Worm (Caenorhabditis elegans) whole organism, late embryonic: Measurements from ENCODE around the gene C06H5.8.

Source experiments
- C08G9.2 ChIP-seq: sonication (generic microtip); optimal IDR thresholded peaks from 2 replicates; lab custom pipeline; 2016; ENCODE audit warnings: mild to moderate bottlenecking, missing genetic modification characterization, moderate library complexity, missing compliant biosample characterization
- C38D4.7 ChIP-seq: fragments of 200-800 bp; sonication (Bioruptor generic); optimal IDR thresholded peaks from 2 replicates; lab custom pipeline; 2018; ENCODE audit warnings: mild to moderate bottlenecking, missing genetic modification characterization, moderate library complexity, missing compliant biosample characterization
- Y22D7AL.16 ChIP-seq: sonication (generic microtip); optimal IDR thresholded peaks from 2 replicates; lab custom pipeline; 2016; ENCODE audit warnings: missing genetic modification characterization, missing compliant biosample characterization
- ceh-18 ChIP-seq: sonication (generic microtip); optimal IDR thresholded peaks from 2 replicates; lab custom pipeline; 2016; ENCODE audit warnings: missing genetic modification characterization, missing compliant biosample characterization
- ceh-19 ChIP-seq: fragments of 200-800 bp; sonication (Bioruptor generic); optimal IDR thresholded peaks from 2 replicates; lab custom pipeline; 2018; ENCODE audit warnings: mild to moderate bottlenecking, missing genetic modification characterization, missing compliant biosample characterization
- ceh-2 ChIP-seq: sonication (generic microtip); optimal IDR thresholded peaks from 2 replicates; lab custom pipeline; 2016; ENCODE audit warnings: missing genotype, missing genetic modification characterization, missing compliant biosample characterization
- ceh-22 ChIP-seq: sonication (generic microtip); optimal IDR thresholded peaks from 2 replicates; lab custom pipeline; 2017; ENCODE audit warnings: missing biosample characterization, missing genetic modification characterization
- ceh-30 ChIP-seq: fragments of 150-350 bp; optimal IDR thresholded peaks from 2 replicates; lab custom pipeline; 2014; ENCODE audit warnings: missing biosample characterization, missing genetic modification characterization
- ceh-6 ChIP-seq: fragments of 200-800 bp; sonication (Bioruptor generic); optimal IDR thresholded peaks from 2 replicates; lab custom pipeline; 2018; ENCODE audit warnings: mild to moderate bottlenecking, missing genetic modification characterization, missing compliant biosample characterization
- che-1 ChIP-seq: sonication (generic microtip); optimal IDR thresholded peaks from 2 replicates; lab custom pipeline; 2016; ENCODE audit warnings: mild to moderate bottlenecking, missing genetic modification characterization, missing compliant biosample characterization
- dve-1 ChIP-seq: sonication (generic microtip); optimal IDR thresholded peaks from 2 replicates; lab custom pipeline; 2017; ENCODE audit warnings: antibody characterized with exemption, mild to moderate bottlenecking, missing genetic modification characterization, missing compliant biosample characterization
- elt-2 ChIP-seq: sonication (generic microtip); optimal IDR thresholded peaks from 2 replicates; lab custom pipeline; 2016; ENCODE audit warnings: missing genetic modification reagents, missing genetic modification characterization, missing compliant biosample characterization
- ets-4 ChIP-seq: sonication (generic microtip); optimal IDR thresholded peaks from 2 replicates; lab custom pipeline; 2016; ENCODE audit warnings: missing genetic modification characterization, missing compliant biosample characterization
- eyg-1 ChIP-seq: sonication (generic microtip); optimal IDR thresholded peaks from 2 replicates; lab custom pipeline; 2016; ENCODE audit warnings: missing genotype, missing genetic modification characterization, missing compliant biosample characterization
- fax-1 ChIP-seq: sonication (generic microtip); optimal IDR thresholded peaks from 2 replicates; lab custom pipeline; 2016; ENCODE audit warnings: missing genotype, missing genetic modification characterization, missing compliant biosample characterization
- fkh-10 ChIP-seq: fragments of 150-350 bp; optimal IDR thresholded peaks from 2 replicates; lab custom pipeline; 2014; ENCODE audit warnings: missing biosample characterization, missing genetic modification reagents, missing genetic modification characterization
- fkh-6 ChIP-seq: sonication (generic microtip); optimal IDR thresholded peaks from 2 replicates; lab custom pipeline; 2016; ENCODE audit warnings: missing genetic modification characterization, missing compliant biosample characterization
- hlh-13 ChIP-seq: fragments of 200-800 bp; sonication (Bioruptor generic); optimal IDR thresholded peaks from 2 replicates; lab custom pipeline; 2018; ENCODE audit warnings: mild to moderate bottlenecking, missing genetic modification characterization, missing compliant biosample characterization
- hlh-6 ChIP-seq: sonication (generic microtip); optimal IDR thresholded peaks from 2 replicates; lab custom pipeline; 2016; ENCODE audit warnings: missing genotype, missing genetic modification characterization, missing compliant biosample characterization
- lim-6 ChIP-seq: sonication (generic microtip); optimal IDR thresholded peaks from 2 replicates; lab custom pipeline; 2016; ENCODE audit warnings: missing genetic modification characterization, missing compliant biosample characterization
- nfya-1 ChIP-seq: sonication (generic microtip); optimal IDR thresholded peaks from 2 replicates; lab custom pipeline; 2017; ENCODE audit warnings: missing genetic modification characterization, mild to moderate bottlenecking, missing compliant biosample characterization, antibody characterized with exemption, moderate library complexity
- nhr-232 ChIP-seq: sonication (generic microtip); optimal IDR thresholded peaks from 2 replicates; lab custom pipeline; 2016; ENCODE audit warnings: missing genetic modification characterization, missing compliant biosample characterization
- odd-2 ChIP-seq: sonication (generic microtip); optimal IDR thresholded peaks from 2 replicates; lab custom pipeline; 2017; ENCODE audit warnings: antibody characterized with exemption, mild to moderate bottlenecking, missing genetic modification characterization, missing compliant biosample characterization
- pag-3 ChIP-seq: sonication (generic microtip); optimal IDR thresholded peaks from 2 replicates; lab custom pipeline; 2016; ENCODE audit warnings: missing compliant biosample characterization, missing genetic modification characterization, borderline replicate concordance
- pat-9 ChIP-seq: fragments of 200-800 bp; sonication (Bioruptor generic); optimal IDR thresholded peaks from 2 replicates; lab custom pipeline; 2018; ENCODE audit warnings: mild to moderate bottlenecking, missing genetic modification characterization, moderate library complexity, missing compliant biosample characterization
- pax-1 ChIP-seq: fragments of 150-350 bp; optimal IDR thresholded peaks from 2 replicates; lab custom pipeline; 2014; ENCODE audit warnings: missing biosample characterization, missing genetic modification characterization
- pha-2 ChIP-seq: sonication (generic microtip); optimal IDR thresholded peaks from 2 replicates; lab custom pipeline; 2017; ENCODE audit warnings: mild to moderate bottlenecking, missing genetic modification characterization, missing compliant biosample characterization
- rnt-1 ChIP-seq: sonication (generic microtip); optimal IDR thresholded peaks from 2 replicates; lab custom pipeline; 2016; ENCODE audit warnings: missing genetic modification characterization, missing compliant biosample characterization
- sox-4 ChIP-seq: sonication (generic microtip); optimal IDR thresholded peaks from 2 replicates; lab custom pipeline; 2017; ENCODE audit warnings: mild to moderate bottlenecking, missing genetic modification characterization, inconsistent platforms, missing compliant biosample characterization
- tbx-2 ChIP-seq: sonication (generic microtip); optimal IDR thresholded peaks from 2 replicates; lab custom pipeline; 2016; ENCODE audit warnings: missing genetic modification characterization, missing compliant biosample characterization
- ttx-3 ChIP-seq: sonication (generic microtip); optimal IDR thresholded peaks from 2 replicates; lab custom pipeline; 2016; ENCODE audit warnings: missing genetic modification reagents, missing genetic modification characterization, missing compliant biosample characterization
- unc-42 ChIP-seq: sonication (generic microtip); optimal IDR thresholded peaks from 2 replicates; lab custom pipeline; 2016; ENCODE audit warnings: missing genotype, missing genetic modification characterization, missing compliant biosample characterization
- unc-86 ChIP-seq: sonication (generic microtip); optimal IDR thresholded peaks from 2 replicates; lab custom pipeline; 2016; ENCODE audit warnings: missing genetic modification characterization, missing compliant biosample characterization
- zip-5 ChIP-seq: sonication (generic microtip); optimal IDR thresholded peaks from 2 replicates; lab custom pipeline; 2016; ENCODE audit warnings: missing genetic modification characterization, missing compliant biosample characterization

Gene C06H5.8

ce11 chrV:17938978-17939377 is 20.2 kb downstream of the C06H5.8 start:
- TF ChIP-seq nhr-232 (tag; lab: Kevin White, UChicago) (no peak), pag-3 (no peak)

- TF ChIP-seq unc-86 (tag; lab: Kevin White, UChicago) (no peak), ttx-3 (tag; lab: Kevin White, UChicago) (no peak), che-1 (no peak), odd-2 (tag; lab: Kevin White, UChicago) (no peak), dve-1 (no peak), pha-2 (tag; lab: Kevin White, UChicago) (no peak), nhr-232 (tag; lab: Kevin White, UChicago) (no peak), hlh-6 (tag; lab: Kevin White, UChicago) (no peak), tbx-2 (tag; lab: Kevin White, UChicago) (no peak), nfya-1 (no peak), hlh-13 (GFP tag; lab: Kevin White, UChicago) (no peak), zip-5 (tag; lab: Kevin White, UChicago) (no peak), eyg-1 (tag; lab: Kevin White, UChicago) (no peak)
Measured at ce11 chrV:17943877-17944472, 25.1 kb downstream of the C06H5.8 start.

ce11 chrV:17944849-17945452 is 26.1 kb downstream of the C06H5.8 start:
- no peak for TF ChIP-seq fkh-6 (tag; lab: Kevin White, UChicago)
- no peak for TF ChIP-seq lim-6 (tag; lab: Kevin White, UChicago)
- TF ChIP-seq rnt-1 (tag; lab: Kevin White, UChicago) = no peak
- no peak for TF ChIP-seq ceh-2 (tag; lab: Kevin White, UChicago)
- no peak for TF ChIP-seq sox-4 (tag; lab: Kevin White, UChicago)
- no peak for TF ChIP-seq odd-2 (tag; lab: Kevin White, UChicago)
- TF ChIP-seq hlh-13 (GFP tag; lab: Kevin White, UChicago) = no peak
- TF ChIP-seq ceh-18 (tag; lab: Kevin White, UChicago) = no peak
- no peak for TF ChIP-seq unc-42
- no peak for TF ChIP-seq ceh-30
- TF ChIP-seq ceh-22 (tag; lab: Kevin White, UChicago) = no peak
- no peak for TF ChIP-seq elt-2
- TF ChIP-seq, all 69 proteins: peak for 0

- no peak for TF ChIP-seq sox-4 (tag; lab: Kevin White, UChicago)
- TF ChIP-seq rnt-1 (tag; lab: Kevin White, UChicago) = no peak
- TF ChIP-seq pag-3 = no peak
- no peak for TF ChIP-seq ttx-3 (tag; lab: Kevin White, UChicago)
- TF ChIP-seq Y22D7AL.16 (tag; lab: Kevin White, UChicago) = no peak
- no peak for TF ChIP-seq C38D4.7 (GFP tag; lab: Kevin White, UChicago)
- no peak for TF ChIP-seq unc-42
- TF ChIP-seq che-1 = no peak
- TF ChIP-seq ets-4 = no peak
- TF ChIP-seq ceh-6 (GFP tag; lab: Kevin White, UChicago) = no peak
- no peak for TF ChIP-seq ceh-19 (GFP tag; lab: Kevin White, UChicago)
- no peak for TF ChIP-seq fax-1
- no peak for TF ChIP-seq fkh-10 (GFP tag; lab: Kevin White, UChicago)
- TF ChIP-seq pax-1 (tag; lab: Kevin White, UChicago) = no peak
- TF ChIP-seq pat-9 = no peak
- TF ChIP-seq ceh-2 (tag; lab: Kevin White, UChicago) = no peak
- no peak for TF ChIP-seq nhr-232 (tag; lab: Kevin White, UChicago)
- TF ChIP-seq hlh-13 (GFP tag; lab: Kevin White, UChicago) = no peak
- no peak for TF ChIP-seq eyg-1 (tag; lab: Kevin White, UChicago)
- TF ChIP-seq, all 69 proteins: peak for 0
Measured at ce11 chrV:17945460-17945859, 26.6 kb downstream of the C06H5.8 start.

ce11 chrV:17947266-17947665 is 28.4 kb downstream of the C06H5.8 start:
- no peak for TF ChIP-seq C08G9.2 (tag; lab: Kevin White, UChicago)
